Fruit fly (Drosophila melanogaster) whole organism, embryonic: ENCODE results near the gene CG14854.

ENCODE experiments used
- Bteb2 ChIP-seq: fragments of 200-800 bp; sonication (Bioruptor generic); optimal IDR thresholded peaks from 2 replicates; lab custom pipeline; 2016; ENCODE audit warnings: missing biosample characterization, missing genetic modification characterization
- CG12219 ChIP-seq: fragments of 200-800 bp; sonication (Bioruptor generic); optimal IDR thresholded peaks from 3 replicates; lab custom pipeline; 2018; ENCODE audit warnings: missing biosample characterization, mild to moderate bottlenecking, missing genetic modification characterization
- CG1233 ChIP-seq: fragments of 200-800 bp; sonication (Bioruptor generic); optimal IDR thresholded peaks from 4 replicates; lab custom pipeline; 2018; ENCODE audit warnings: missing biosample characterization, mild to moderate bottlenecking, missing genetic modification characterization
- CG12391 ChIP-seq: fragments of 200-800 bp; sonication (Bioruptor generic); optimal IDR thresholded peaks from 3 replicates; lab custom pipeline; 2018; ENCODE audit warnings: missing biosample characterization, mild to moderate bottlenecking, missing genetic modification characterization, moderate library complexity
- CG13296 ChIP-seq: fragments of 200-800 bp; sonication (Bioruptor generic); optimal IDR thresholded peaks from 3 replicates; lab custom pipeline; 2018; ENCODE audit warnings: missing biosample characterization, mild to moderate bottlenecking, missing genetic modification characterization
- CG14014 ChIP-seq: fragments of 200-800 bp; sonication (Bioruptor generic); IDR thresholded peaks from 2 replicates; pipeline ENCODE4 v1.3.6; 2022; ENCODE audit warnings: missing biosample characterization, missing genetic modification characterization
- CG14667 ChIP-seq: fragments of 200-800 bp; sonication (Bioruptor generic); IDR thresholded peaks from 2 replicates; pipeline ENCODE4 v1.3.6; 2022; ENCODE audit warnings: missing biosample characterization, missing genetic modification characterization
- CG14965 ChIP-seq: fragments of 200-800 bp; sonication (Bioruptor generic); optimal IDR thresholded peaks from 2 replicates; lab custom pipeline; 2016; ENCODE audit warnings: missing biosample characterization, missing genetic modification characterization, borderline replicate concordance
- CG15514 ChIP-seq: fragments of 200-800 bp; sonication (Bioruptor generic); optimal IDR thresholded peaks from 3 replicates; lab custom pipeline; 2017; ENCODE audit warnings: missing biosample characterization, missing genetic modification characterization, mild to moderate bottlenecking, moderate library complexity, missing genetic modification reagents
- CG1603 ChIP-seq: fragments of 200-800 bp; sonication (Bioruptor generic); optimal IDR thresholded peaks from 2 replicates; lab custom pipeline; 2019; ENCODE audit warnings: missing biosample characterization, mild to moderate bottlenecking, missing genetic modification characterization, moderate library complexity
- CG17186 ChIP-seq: fragments of 200-800 bp; sonication (Bioruptor generic); optimal IDR thresholded peaks from 3 replicates; lab custom pipeline; 2017; ENCODE audit warnings: missing biosample characterization, missing genetic modification reagents, missing genetic modification characterization
- CG17328 ChIP-seq: fragments of 200-800 bp; sonication (Bioruptor generic); IDR thresholded peaks from 2 replicates; pipeline ENCODE4 v1.3.6; 2022; ENCODE audit warnings: missing biosample characterization, missing genetic modification characterization
- CG1792 ChIP-seq: fragments of 200-800 bp; sonication (Bioruptor generic); optimal IDR thresholded peaks from 2 replicates; lab custom pipeline; 2016; ENCODE audit warnings: missing biosample characterization, missing genetic modification characterization
- CG18476 ChIP-seq: fragments of 200-800 bp; sonication (Bioruptor generic); optimal IDR thresholded peaks from 2 replicates; lab custom pipeline; 2016; ENCODE audit warnings: missing biosample characterization, mild to moderate bottlenecking, missing genetic modification characterization
- CG2120 ChIP-seq: fragments of 200-800 bp; sonication (Bioruptor generic); optimal IDR thresholded peaks from 3 replicates; lab custom pipeline; 2016; ENCODE audit warnings: missing biosample characterization, missing genetic modification characterization
- CG2889 ChIP-seq: fragments of 200-800 bp; sonication (Bioruptor generic); IDR thresholded peaks from 3 replicates; pipeline ENCODE4 v1.3.6; 2022; ENCODE audit warnings: missing biosample characterization, missing genetic modification characterization
- CG5245 ChIP-seq: fragments of 200-800 bp; sonication (Bioruptor generic); optimal IDR thresholded peaks from 3 replicates; lab custom pipeline; 2016; ENCODE audit warnings: missing biosample characterization, missing genetic modification characterization
- CG6654 ChIP-seq: fragments of 200-800 bp; sonication (Bioruptor generic); optimal IDR thresholded peaks from 2 replicates; lab custom pipeline; 2017; ENCODE audit warnings: missing biosample characterization, mild to moderate bottlenecking, missing genetic modification characterization
- CG6854 ChIP-seq: fragments of 200-800 bp; sonication (Bioruptor generic); optimal IDR thresholded peaks from 3 replicates; lab custom pipeline; 2017; ENCODE audit warnings: missing biosample characterization, mild to moderate bottlenecking, missing genetic modification characterization
- CG7556 ChIP-seq: fragments of 200-800 bp; sonication (Bioruptor generic); optimal IDR thresholded peaks from 2 replicates; lab custom pipeline; 2017; ENCODE audit warnings: missing biosample characterization, mild to moderate bottlenecking, missing genetic modification characterization
- CG9215 ChIP-seq: fragments of 200-800 bp; sonication (Bioruptor generic); IDR thresholded peaks from 2 replicates; pipeline ENCODE4 v1.3.6; 2022; ENCODE audit warnings: missing biosample characterization, missing genetic modification characterization
- CHES-1-like ChIP-seq: fragments of 200-800 bp; sonication (Bioruptor generic); optimal IDR thresholded peaks from 2 replicates; lab custom pipeline; 2016; ENCODE audit warnings: missing biosample characterization, missing genetic modification characterization
- Deaf1 ChIP-seq: fragments of 200-800 bp; optimal IDR thresholded peaks from 3 replicates; lab custom pipeline; 2019; ENCODE audit warnings: missing biosample characterization, mild to moderate bottlenecking, missing genetic modification characterization, moderate library complexity
- Dip3 ChIP-seq: fragments of 200-800 bp; sonication (Bioruptor generic); optimal IDR thresholded peaks from 3 replicates; lab custom pipeline; 2016; ENCODE audit warnings: missing biosample characterization, missing genetic modification characterization
- Fer1 ChIP-seq: fragments of 200-800 bp; sonication (Bioruptor generic); optimal IDR thresholded peaks from 2 replicates; lab custom pipeline; 2017; ENCODE audit warnings: missing biosample characterization, mild to moderate bottlenecking, missing genetic modification characterization
- HLH3B ChIP-seq: fragments of 200-800 bp; sonication (Bioruptor generic); IDR thresholded peaks from 2 replicates; pipeline ENCODE4 v1.3.6; 2022; ENCODE audit warnings: missing biosample characterization, missing genetic modification characterization
- Hr39 ChIP-seq: fragments of >200 bp; optimal IDR thresholded peaks from 2 replicates; lab custom pipeline; 2017
- MTF-1 ChIP-seq: fragments of 200-800 bp; sonication (Bioruptor generic); optimal IDR thresholded peaks from 2 replicates; lab custom pipeline; 2018; ENCODE audit warnings: missing biosample characterization, mild to moderate bottlenecking, missing genetic modification characterization, borderline replicate concordance
- Mrtf ChIP-seq: fragments of 200-800 bp; sonication (Bioruptor generic); IDR thresholded peaks from 3 replicates; pipeline ENCODE4 v1.3.6; 2022; ENCODE audit warnings: missing biosample characterization, missing genetic modification characterization
- NFAT ChIP-seq: fragments of 200-800 bp; sonication (Bioruptor generic); IDR thresholded peaks from 2 replicates; pipeline ENCODE4 v1.3.6; 2022; ENCODE audit warnings: missing biosample characterization, missing genetic modification characterization
- croc ChIP-seq: fragments of 200-800 bp; sonication (Bioruptor generic); conservative IDR thresholded peaks from 3 replicates; pipeline ENCODE4 v1.3.6; 2022; ENCODE audit warnings: missing biosample characterization, missing genetic modification characterization
- cwo ChIP-seq: fragments of 200-800 bp; sonication (Bioruptor generic); optimal IDR thresholded peaks from 3 replicates; lab custom pipeline; 2017; ENCODE audit warnings: missing biosample characterization, missing genetic modification characterization, mild to moderate bottlenecking, moderate library complexity, missing genetic modification reagents
- dan ChIP-seq: fragments of 200-800 bp; sonication (Bioruptor generic); IDR thresholded peaks from 2 replicates; pipeline ENCODE4 v1.3.6; 2022; ENCODE audit warnings: missing biosample characterization, missing genetic modification characterization
- dimm ChIP-seq: fragments of 200-800 bp; sonication (Bioruptor generic); IDR thresholded peaks from 2 replicates; pipeline ENCODE4 v1.3.6; 2022; ENCODE audit warnings: missing biosample characterization, missing genetic modification characterization
- emc ChIP-seq: fragments of 200-800 bp; sonication (Bioruptor generic); optimal IDR thresholded peaks from 2 replicates; lab custom pipeline; 2016; ENCODE audit warnings: missing biosample characterization, missing genetic modification characterization
- fd64A ChIP-seq: fragments of 200-800 bp; sonication (Bioruptor generic); optimal IDR thresholded peaks from 3 replicates; lab custom pipeline; 2018; ENCODE audit warnings: missing biosample characterization, mild to moderate bottlenecking, missing genetic modification characterization
- fru ChIP-seq: fragments of >200 bp; optimal IDR thresholded peaks from 2 replicates; lab custom pipeline; 2017
- ind ChIP-seq: fragments of 200-800 bp; sonication (Bioruptor generic); optimal IDR thresholded peaks from 3 replicates; lab custom pipeline; 2016; ENCODE audit warnings: missing biosample characterization, missing genetic modification characterization
- insv ChIP-seq, 2 experiments: fragments of 200-800 bp; sonication (Bioruptor generic); optimal IDR thresholded peaks; 3 replicates each; lab custom pipeline; 2016 to 2018; ENCODE audit warnings: missing biosample characterization in 2 of 2, missing genetic modification characterization in 2 of 2
- kni ChIP-seq: fragments of 200-800 bp; sonication (Bioruptor generic); optimal IDR thresholded peaks from 3 replicates; lab custom pipeline; 2017; ENCODE audit warnings: mild to moderate bottlenecking, missing biosample characterization, missing genetic modification reagents, missing genetic modification characterization
- lilli ChIP-seq: fragments of 200-800 bp; sonication (Bioruptor generic); optimal IDR thresholded peaks from 3 replicates; lab custom pipeline; 2016; ENCODE audit warnings: missing biosample characterization, missing genetic modification characterization
- prd ChIP-seq, 3 experiments: fragments of >200 bp in 2 of 3; fragments of 200-800 bp in 1 of 3; sonication (Bioruptor generic) in 1 of 3; optimal IDR thresholded peaks in 2 of 3; IDR thresholded peaks in 1 of 3; 2 replicates in 2 of 3; 3 replicates in 1 of 3; pipeline versions ENCODE4 v1.3.6 to Lab custom; 2017 to 2022; ENCODE audit warnings: missing biosample characterization in 1 of 3, missing genetic modification characterization in 1 of 3
- pzg ChIP-seq: fragments of 200-800 bp; sonication (Bioruptor generic); optimal IDR thresholded peaks from 3 replicates; lab custom pipeline; 2018; ENCODE audit warnings: missing biosample characterization, mild to moderate bottlenecking, missing genetic modification characterization, moderate library complexity
- stwl ChIP-seq: fragments of 200-800 bp; sonication (Bioruptor generic); optimal IDR thresholded peaks from 3 replicates; lab custom pipeline; 2018; ENCODE audit warnings: missing biosample characterization, mild to moderate bottlenecking, missing genetic modification characterization, moderate library complexity
- tgo ChIP-seq: fragments of 200-800 bp; sonication (Bioruptor generic); IDR thresholded peaks from 3 replicates; pipeline ENCODE4 v1.3.6; 2022; ENCODE audit warnings: missing biosample characterization, missing genetic modification characterization
- ttk ChIP-seq: fragments of 200-800 bp; sonication (Bioruptor generic); IDR thresholded peaks from 2 replicates; pipeline ENCODE4 v2.1.2; 2022; ENCODE audit warnings: missing biosample characterization, missing genetic modification characterization
- twi ChIP-seq: fragments of 200-800 bp; optimal IDR thresholded peaks from 2 replicates; lab custom pipeline; 2019; ENCODE audit warnings: missing biosample characterization, mild to moderate bottlenecking, missing genetic modification characterization, moderate library complexity
- wdn ChIP-seq: fragments of 200-800 bp; sonication (Bioruptor generic); IDR thresholded peaks from 2 replicates; pipeline ENCODE4 v1.3.6; 2022; ENCODE audit warnings: missing biosample characterization, missing genetic modification characterization
- wek ChIP-seq: fragments of 200-800 bp; sonication (Bioruptor generic); optimal IDR thresholded peaks from 3 replicates; lab custom pipeline; 2018; ENCODE audit warnings: missing biosample characterization, mild to moderate bottlenecking, missing genetic modification characterization, moderate library complexity

The CG14854 gene

dm6 chr3R:14574962-14575717 lies 15.3 kb upstream of the CG14854 start:
- TF ChIP-seq insv (GFP tag; optimal IDR thresholded peaks at IDR 0.05; lab: Kevin White, UChicago) (no peak), kni (peak; percentile 18), HLH3B (GFP tag; lab: Robert Waterston, UW) (peak; percentile 57), CG12219 (GFP tag; lab: Kevin White, UChicago) (peak; percentile 44), croc (GFP tag; lab: Robert Waterston, UW) (peak; percentile 33; the same call in 2 of the 3 replicates), fd64A (GFP tag; lab: Kevin White, UChicago) (no peak), CG14667 (GFP tag; lab: Robert Waterston, UW) (0 out of 2 replicates have a peak, but pooled peaks have one; percentile 25), fru (lab: Kevin White, UChicago) (no peak), pzg (GFP tag; lab: Kevin White, UChicago) (no peak), ttk (GFP tag; lab: Robert Waterston, UW) (peak; percentile 63; the same call in 1 of the 2 replicates), twi (tag; lab: Kevin White, UChicago) (peak; percentile 44), CG9215 (GFP tag; lab: Robert Waterston, UW) (peak; percentile 52; the same call in 1 of the 2 replicates), CG1233 (GFP tag; lab: Kevin White, UChicago) (peak; percentile 80), CG2889 (no peak), Fer1 (GFP tag; lab: Kevin White, UChicago) (peak; percentile 73), CG18476 (GFP tag; lab: Kevin White, UChicago) (peak; percentile 38), CHES-1-like (GFP tag; lab: Kevin White, UChicago) (peak; percentile 59), CG7556 (GFP tag; lab: Kevin White, UChicago) (peak; percentile 87), dimm (GFP tag; lab: Robert Waterston, UW) (no peak), CG17328 (GFP tag; lab: Robert Waterston, UW) (no peak; the same call in 1 of the 2 replicates), cwo (GFP tag; lab: Kevin White, UChicago) (peak; percentile 71), CG1792 (GFP tag; lab: Kevin White, UChicago) (peak; percentile 22), Bteb2 (GFP tag; lab: Kevin White, UChicago) (peak; percentile 64), CG15514 (GFP tag; lab: Kevin White, UChicago) (peak; percentile 46), lilli (GFP tag; lab: Kevin White, UChicago) (peak; percentile 74), Mrtf (GFP tag; lab: Robert Waterston, UW) (peak; percentile 54; the same call in 1 of the 3 replicates), CG6854 (GFP tag; lab: Kevin White, UChicago) (no peak), prd (optimal IDR thresholded peaks at IDR 0.05; lab: Kevin White, UChicago) (no peak), prd (GFP tag; IDR thresholded peaks at IDR 0.05; lab: Robert Waterston, UW) (peak; percentile 79; the same call in 2 of the 3 replicates), MTF-1 (peak; percentile 10), tgo (GFP tag; lab: Robert Waterston, UW) (peak; percentile 80), CG13296 (GFP tag; lab: Kevin White, UChicago) (peak; percentile 65), NFAT (GFP tag; lab: Robert Waterston, UW) (no peak), wdn (GFP tag; lab: Robert Waterston, UW) (no peak), ind (GFP tag; lab: Kevin White, UChicago) (peak; percentile 80), Hr39 (lab: Kevin White, UChicago) (no peak), CG12391 (peak; percentile 87), CG14014 (GFP tag; lab: Robert Waterston, UW) (peak; percentile 56), stwl (tag; lab: Kevin White, UChicago) (no peak), CG6654 (GFP tag; lab: Kevin White, UChicago) (peak; percentile 33), CG14965 (no peak), wek (GFP tag; lab: Kevin White, UChicago) (no peak), Deaf1 (peak; percentile 56), CG5245 (peak; percentile 14), emc (no peak), dan (GFP tag; lab: Robert Waterston, UW) (no peak), CG17186 (no peak), CG2120 (GFP tag; lab: Kevin White, UChicago) (peak; percentile 82), CG1603 (peak; percentile 16), Dip3 (GFP tag; lab: Kevin White, UChicago) (peak; percentile 53)
